Worm (Caenorhabditis elegans) whole organism, L1 larva: ENCODE measurements around the gene C06A8.8.
A peak's percentile ranks its signal among the peaks of the same experiment; 100 is the strongest.

Experiments
- C16A3.4 ChIP-seq: fragments of 150-350 bp; optimal IDR thresholded peaks from 2 replicates; lab custom pipeline; 2014; ENCODE audit warnings: missing biosample characterization, missing genetic modification characterization
- F16B12.6 ChIP-seq: fragments of 150-350 bp; optimal IDR thresholded peaks from 2 replicates; lab custom pipeline; 2014; ENCODE audit warnings: missing biosample characterization, missing genetic modification characterization
- Y116A8C.19 ChIP-seq: sonication (generic microtip); optimal IDR thresholded peaks from 2 replicates; lab custom pipeline; 2016; ENCODE audit warnings: missing compliant biosample characterization, missing genetic modification characterization, borderline replicate concordance
- aly-2 ChIP-seq: fragments of 150-350 bp; optimal IDR thresholded peaks from 2 replicates; lab custom pipeline; 2014; ENCODE audit warnings: missing biosample characterization, missing genetic modification characterization
- blmp-1 ChIP-seq: fragments of 150-350 bp; optimal IDR thresholded peaks from 2 replicates; lab custom pipeline; 2014; ENCODE audit warnings: missing biosample characterization, missing genetic modification characterization
- ceh-63 ChIP-seq: fragments of 200-800 bp; sonication (Bioruptor generic); optimal IDR thresholded peaks from 2 replicates; lab custom pipeline; 2018; ENCODE audit warnings: mild to moderate bottlenecking, missing genetic modification characterization, missing compliant biosample characterization
- ceh-8 ChIP-seq: fragments of 200-800 bp; sonication (Bioruptor generic); optimal IDR thresholded peaks from 2 replicates; lab custom pipeline; 2018; ENCODE audit warnings: mild to moderate bottlenecking, missing genetic modification characterization, moderate library complexity, missing compliant biosample characterization
- ceh-82 ChIP-seq, 3 experiments: fragments of 150-350 bp in 1 of 3; sonication (generic microtip) in 2 of 3; optimal IDR thresholded peaks; 2 replicates each; lab custom pipeline; 2014 to 2017; ENCODE audit warnings: missing biosample characterization in 3 of 3, missing genetic modification characterization in 3 of 3
- dpl-1 ChIP-seq, 3 experiments: fragments of 150-350 bp in 2 of 3; sonication (generic microtip) in 1 of 3; optimal IDR thresholded peaks; 2 replicates each; lab custom pipeline; 2014 to 2017; ENCODE audit warnings: missing biosample characterization in 3 of 3, missing genetic modification characterization in 3 of 3, missing genetic modification reagents in 3 of 3
- efl-1 ChIP-seq, 4 experiments: fragments of 150-350 bp; optimal IDR thresholded peaks in 3 of 4; peaks in 1 of 4; 1 replicate in 1 of 4; 2 replicates in 3 of 4; lab custom pipeline; 2014; ENCODE audit warnings: missing biosample characterization in 2 of 4, missing genetic modification characterization in 2 of 4, missing genetic modification reagents in 2 of 4
- elt-2 ChIP-seq: sonication (generic microtip); optimal IDR thresholded peaks from 2 replicates; lab custom pipeline; 2016; ENCODE audit warnings: missing genetic modification characterization, mild to moderate bottlenecking, inconsistent platforms, missing compliant biosample characterization, missing genetic modification reagents
- elt-3 ChIP-seq, 6 experiments: fragments of 150-350 bp in 1 of 6; sonication (generic microtip); optimal IDR thresholded peaks; 2 replicates each; lab custom pipeline; 2017 to 2018; ENCODE audit warnings: missing biosample characterization in 6 of 6, missing genetic modification characterization in 6 of 6, inconsistent platforms in 1 of 6
- hlh-4 ChIP-seq: sonication (generic microtip); optimal IDR thresholded peaks from 2 replicates; lab custom pipeline; 2016; ENCODE audit warnings: mild to moderate bottlenecking, missing genetic modification characterization, missing compliant biosample characterization
- lin-35 ChIP-seq, 2 experiments: fragments of 150-350 bp; optimal IDR thresholded peaks; 2 replicates each; lab custom pipeline; 2014; ENCODE audit warnings: missing biosample characterization in 2 of 2, missing genetic modification characterization in 2 of 2, missing genetic modification reagents in 2 of 2
- lin-39 ChIP-seq: fragments of 150-350 bp; optimal IDR thresholded peaks from 2 replicates; lab custom pipeline; 2014; ENCODE audit warnings: missing biosample characterization, missing genetic modification reagents, missing genetic modification characterization
- lir-3 ChIP-seq: sonication (generic microtip); optimal IDR thresholded peaks from 2 replicates; lab custom pipeline; 2016; ENCODE audit warnings: mild to moderate bottlenecking, missing genetic modification characterization, moderate library complexity, missing compliant biosample characterization; ENCODE audit not compliant: poor library complexity
- lsy-2 ChIP-seq, 2 experiments: fragments of 150-350 bp; optimal IDR thresholded peaks; 2 replicates each; lab custom pipeline; 2014; ENCODE audit warnings: missing biosample characterization in 2 of 2, missing genetic modification characterization in 2 of 2
- mab-9 ChIP-seq: fragments of 200-800 bp; sonication (Bioruptor generic); IDR thresholded peaks from 2 replicates; pipeline ENCODE4 v1.3.6; 2022; ENCODE audit warnings: missing genetic modification reagents, missing genetic modification characterization, missing compliant biosample characterization
- mdl-1 ChIP-seq, 2 experiments: fragments of 150-350 bp; optimal IDR thresholded peaks; 2 replicates each; lab custom pipeline; 2014 to 2017; ENCODE audit warnings: missing biosample characterization in 2 of 2, missing genetic modification characterization in 2 of 2, inconsistent platforms in 1 of 2
- mef-2 ChIP-seq: fragments of 150-350 bp; optimal IDR thresholded peaks from 2 replicates; lab custom pipeline; 2014; ENCODE audit warnings: missing biosample characterization, missing genetic modification characterization
- mep-1 ChIP-seq: fragments of 150-350 bp; optimal IDR thresholded peaks from 2 replicates; lab custom pipeline; 2014; ENCODE audit warnings: missing biosample characterization, missing genetic modification characterization
- nhr-11 ChIP-seq: fragments of 150-350 bp; optimal IDR thresholded peaks from 2 replicates; lab custom pipeline; 2014; ENCODE audit warnings: missing biosample characterization, missing genetic modification characterization
- nhr-19 ChIP-seq: fragments of 200-800 bp; sonication (Bioruptor generic); conservative IDR thresholded peaks from 2 replicates; pipeline ENCODE4 v1.3.6; 2022; ENCODE audit warnings: missing genetic modification characterization, missing compliant biosample characterization
- nhr-20 ChIP-seq: sonication (generic microtip); optimal IDR thresholded peaks from 2 replicates; lab custom pipeline; 2016; ENCODE audit warnings: mild to moderate bottlenecking, missing genetic modification characterization, missing compliant biosample characterization
- nhr-237 ChIP-seq: fragments of 150-350 bp; optimal IDR thresholded peaks from 2 replicates; lab custom pipeline; 2014; ENCODE audit warnings: missing biosample characterization, missing genetic modification characterization
- nhr-28 ChIP-seq: fragments of 150-350 bp; optimal IDR thresholded peaks from 2 replicates; lab custom pipeline; 2014; ENCODE audit warnings: missing biosample characterization, missing genetic modification characterization
- nhr-47 ChIP-seq: sonication (generic microtip); optimal IDR thresholded peaks from 2 replicates; lab custom pipeline; 2016; ENCODE audit warnings: mild to moderate bottlenecking, missing genetic modification characterization, moderate library complexity, missing compliant biosample characterization
- nhr-71 ChIP-seq: sonication (generic microtip); optimal IDR thresholded peaks from 2 replicates; lab custom pipeline; 2016; ENCODE audit warnings: mild to moderate bottlenecking, missing genetic modification characterization, moderate library complexity, missing compliant biosample characterization
- nhr-84 ChIP-seq: sonication (generic microtip); optimal IDR thresholded peaks from 2 replicates; lab custom pipeline; 2017; ENCODE audit warnings: missing biosample characterization, missing genetic modification characterization
- nhr-85 ChIP-seq: sonication (generic microtip); peaks from one replicate; lab custom pipeline; 2016; ENCODE audit warnings: missing genetic modification characterization, inconsistent platforms, missing compliant biosample characterization
- nhr-90 ChIP-seq: sonication (generic microtip); optimal IDR thresholded peaks from 2 replicates; lab custom pipeline; 2016; ENCODE audit warnings: mild to moderate bottlenecking, missing genetic modification characterization, missing compliant biosample characterization; ENCODE audit not compliant: poor library complexity
- pax-3 ChIP-seq: fragments of 200-800 bp; sonication (Bioruptor generic); optimal IDR thresholded peaks from 2 replicates; lab custom pipeline; 2018; ENCODE audit warnings: mild to moderate bottlenecking, missing genetic modification characterization, moderate library complexity, missing compliant biosample characterization
- pqm-1 ChIP-seq: sonication (generic microtip); optimal IDR thresholded peaks from 3 replicates; lab custom pipeline; 2017; ENCODE audit warnings: missing biosample characterization, missing genetic modification characterization
- rnt-1 ChIP-seq: sonication (generic microtip); optimal IDR thresholded peaks from 2 replicates; lab custom pipeline; 2016; ENCODE audit warnings: mild to moderate bottlenecking, missing genetic modification characterization, moderate library complexity, missing compliant biosample characterization
- snu-23 ChIP-seq: sonication (generic microtip); optimal IDR thresholded peaks from 2 replicates; lab custom pipeline; 2016; ENCODE audit warnings: missing genetic modification characterization, missing compliant biosample characterization
- sox-4 ChIP-seq: sonication (generic microtip); optimal IDR thresholded peaks from 2 replicates; lab custom pipeline; 2016; ENCODE audit warnings: missing genetic modification characterization, missing compliant biosample characterization
- sup-37 ChIP-seq: fragments of 200-800 bp; sonication (Bioruptor generic); optimal IDR thresholded peaks from 2 replicates; lab custom pipeline; 2018; ENCODE audit warnings: mild to moderate bottlenecking, missing genetic modification characterization, missing compliant biosample characterization
- swsn-7 ChIP-seq: sonication (generic microtip); optimal IDR thresholded peaks from 2 replicates; lab custom pipeline; 2016; ENCODE audit warnings: missing genetic modification characterization, missing compliant biosample characterization
- tlp-1 ChIP-seq: fragments of 150-350 bp; optimal IDR thresholded peaks from 2 replicates; lab custom pipeline; 2014; ENCODE audit warnings: missing biosample characterization, missing genetic modification characterization
- unc-98 ChIP-seq: fragments of 200-800 bp; sonication (Bioruptor generic); IDR thresholded peaks from 2 replicates; pipeline ENCODE4 v1.3.6; 2022; ENCODE audit warnings: missing genetic modification characterization, missing compliant biosample characterization
- zag-1 ChIP-seq: fragments of 150-350 bp; optimal IDR thresholded peaks from 2 replicates; lab custom pipeline; 2014; ENCODE audit warnings: missing biosample characterization, missing genetic modification characterization
- ztf-11 ChIP-seq, 2 experiments: sonication (generic microtip); optimal IDR thresholded peaks; 2 replicates each; lab custom pipeline; 2016 to 2017; ENCODE audit warnings: missing genetic modification characterization in 2 of 2, missing biosample characterization in 1 of 2, missing compliant biosample characterization in 1 of 2
- ztf-4 ChIP-seq: fragments of 150-350 bp; optimal IDR thresholded peaks from 2 replicates; lab custom pipeline; 2014; ENCODE audit warnings: missing biosample characterization, missing genetic modification characterization

The C06A8.8 gene

ce11 chrII:7781102-7781616 is 9.3 kb upstream of the C06A8.8 start, which contains the start of the genes snpc-1.1 and spdl-1 (continued):
- TF ChIP-seq nhr-11 (tag; lab: Kevin White, UChicago) (no peak), Y116A8C.19 (no peak), rnt-1 (tag; lab: Kevin White, UChicago) (peak; percentile 22), nhr-47 (tag; lab: Kevin White, UChicago) (no peak), nhr-85 (tag; lab: Kevin White, UChicago) (peak; percentile 5), pax-3 (no peak), ceh-63 (GFP tag; lab: Kevin White, UChicago) (no peak), blmp-1 (tag; lab: Kevin White, UChicago) (peak; percentile 53), mab-9 (GFP tag; lab: Robert Waterston, UW) (no peak), nhr-237 (tag; lab: Kevin White, UChicago) (no peak), lin-35 (GFP tag; optimal IDR thresholded peaks at IDR 0.05; lab: Kevin White, UChicago) (peak; percentile 67 to 91), mep-1 (tag; lab: Kevin White, UChicago) (peak; percentile 30), snu-23 (GFP tag; lab: Kevin White, UChicago) (peak; percentile 24), mdl-1 (tag; optimal IDR thresholded peaks at IDR 0.05; lab: Kevin White, UChicago) (peak in 1 of 2 experiments; percentile 7), aly-2 (tag; lab: Kevin White, UChicago) (no peak), ceh-82 (tag; optimal IDR thresholded peaks at IDR 0.05; lab: Kevin White, UChicago) (peak in 1 of 3 experiments; percentile 7)

DNA sequence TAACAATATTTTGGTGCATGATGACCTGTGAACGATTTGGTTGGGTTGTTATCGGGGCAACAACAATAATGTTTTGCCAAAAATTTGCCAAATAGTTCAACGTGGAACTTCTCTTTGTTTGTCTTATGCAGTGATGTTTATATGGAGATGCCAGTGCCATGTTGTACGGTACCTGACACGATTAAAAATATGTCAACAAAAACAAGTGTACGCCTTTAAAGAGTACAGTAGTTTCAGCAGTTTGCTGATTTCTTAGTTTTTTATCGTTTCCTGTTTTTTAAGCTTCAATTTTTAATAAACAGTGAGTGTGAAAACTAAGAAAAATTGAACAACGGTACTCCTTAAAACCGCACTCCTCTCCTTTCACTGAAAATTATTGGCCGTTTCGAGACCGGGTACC is 6.5 kb upstream of the C06A8.8 start:
- TF ChIP-seq elt-2 (peak; percentile 4), ztf-4 (tag; lab: Kevin White, UChicago) (no peak)

DNA sequence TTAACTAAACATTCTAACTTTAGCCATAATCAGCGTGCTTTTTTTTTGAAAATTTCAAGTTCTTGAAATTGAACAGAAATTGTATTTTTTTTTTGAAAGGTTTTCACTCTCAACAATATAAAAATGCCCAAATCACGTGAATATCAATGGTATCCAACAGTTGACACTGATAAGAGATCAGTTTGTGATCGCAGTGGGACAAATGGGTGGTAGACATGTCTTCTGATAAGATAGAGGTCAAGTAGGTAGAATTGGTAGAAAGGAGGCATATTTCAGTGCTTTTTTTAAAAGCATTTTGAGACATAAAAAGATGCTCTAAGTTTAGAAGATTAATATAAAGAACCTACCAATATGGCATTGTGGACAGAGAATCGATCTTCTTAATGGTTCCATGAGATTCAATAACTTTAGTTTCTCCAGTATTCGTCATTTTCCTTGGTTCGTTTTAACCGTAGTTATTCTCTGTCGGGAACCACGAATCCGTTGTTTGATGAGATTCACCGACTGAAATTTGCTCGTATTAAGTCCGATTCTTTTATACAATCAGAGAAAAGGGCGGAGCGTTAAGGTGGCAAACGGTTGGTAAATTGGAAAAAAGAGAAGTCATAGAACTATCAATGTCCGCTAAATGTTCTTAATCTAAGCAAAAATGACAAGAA is 5.6 kb upstream of the C06A8.8 start, which contains the start of gene mthf-1:
Gene mthf-1, minus strand, starts transcription at position 504 of the 659 bp plus-strand sequence.
- no peak for TF ChIP-seq pqm-1 (tag; lab: Kevin White, UChicago)
- peak; percentile 1 for TF ChIP-seq snu-23 (GFP tag; lab: Kevin White, UChicago)
- peak; percentile 41 for TF ChIP-seq nhr-20
- no peak for TF ChIP-seq mep-1 (tag; lab: Kevin White, UChicago)
- peak in 1 of 2 experiments; percentile 60 for TF ChIP-seq lin-35 (GFP tag; optimal IDR thresholded peaks at IDR 0.05; lab: Kevin White, UChicago)
- TF ChIP-seq C16A3.4 (tag; lab: Kevin White, UChicago) = peak; percentile 2
- TF ChIP-seq lsy-2 (tag; optimal IDR thresholded peaks at IDR 0.05; lab: Kevin White, UChicago) = peak in 1 of 2 experiments; percentile 1
- TF ChIP-seq tlp-1 (tag; lab: Kevin White, UChicago) = no peak
- TF ChIP-seq nhr-71 (tag; lab: Kevin White, UChicago) = peak; percentile 47
- TF ChIP-seq nhr-19 (GFP tag; lab: Robert Waterston, UW) = peak; percentile 15; the same call in 1 of the 2 replicates
- peak in 4 of 6 experiments; percentile 23 to 73 (median 67) for TF ChIP-seq elt-3 (tag; optimal IDR thresholded peaks at IDR 0.05; lab: Kevin White, UChicago)
- peak; percentile 70 for TF ChIP-seq nhr-85 (tag; lab: Kevin White, UChicago)
- no peak for TF ChIP-seq nhr-28 (tag; lab: Kevin White, UChicago)
- peak; percentile 66 for TF ChIP-seq nhr-90
- TF ChIP-seq dpl-1 (GFP tag; optimal IDR thresholded peaks at IDR 0.05; lab: Kevin White, UChicago) = peak in 1 of 3 experiments; percentile 17
- TF ChIP-seq F16B12.6 (tag; lab: Kevin White, UChicago) = no peak
- TF ChIP-seq blmp-1 (tag; lab: Kevin White, UChicago) = peak; percentile 69
- peak; percentile 86 for TF ChIP-seq elt-2
- TF ChIP-seq efl-1 (optimal IDR thresholded peaks at IDR 0.05; lab: Kevin White, UChicago) = no peak
- peak in 1 of 2 experiments; percentile 6 for TF ChIP-seq efl-1 (GFP tag; optimal IDR thresholded peaks at IDR 0.05 in 1 of 2; lab: Kevin White, UChicago)

DNA sequence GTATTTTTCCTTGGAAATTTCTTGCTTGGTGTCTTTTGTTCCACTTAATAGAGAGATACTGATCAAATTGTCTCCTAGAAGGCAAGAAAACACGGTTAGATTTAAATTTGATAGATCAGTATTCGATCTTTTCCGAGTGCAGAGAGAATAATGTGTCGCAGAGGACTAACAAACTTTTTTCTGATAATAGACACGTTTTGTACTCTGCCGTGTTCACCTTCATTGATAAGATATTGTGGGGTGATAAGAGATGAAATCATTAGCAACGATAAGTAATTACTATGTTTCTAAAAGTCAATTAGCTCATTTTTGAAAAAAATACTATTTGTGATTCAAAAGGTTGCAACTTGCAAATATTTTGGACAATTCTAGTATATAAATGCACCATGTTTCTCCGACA is 4.9 kb upstream of the C06A8.8 start:
- no peak for TF ChIP-seq swsn-7 (tag; lab: Kevin White, UChicago)
- no peak for TF ChIP-seq lir-3 (tag; lab: Kevin White, UChicago)
- TF ChIP-seq unc-98 (GFP tag; lab: Robert Waterston, UW) = no peak
- no peak for TF ChIP-seq dpl-1 (GFP tag; optimal IDR thresholded peaks at IDR 0.05; lab: Kevin White, UChicago)
- no peak for TF ChIP-seq sup-37 (GFP tag; lab: Kevin White, UChicago)
- no peak for TF ChIP-seq hlh-4
- no peak for TF ChIP-seq ceh-8
- no peak for TF ChIP-seq zag-1 (tag; lab: Kevin White, UChicago)
- no peak for TF ChIP-seq mef-2 (tag; lab: Kevin White, UChicago)
- TF ChIP-seq ztf-11 (tag; optimal IDR thresholded peaks at IDR 0.05; lab: Kevin White, UChicago) = no peak
- no peak for TF ChIP-seq nhr-84
- no peak for TF ChIP-seq mdl-1 (tag; optimal IDR thresholded peaks at IDR 0.05; lab: Kevin White, UChicago)
- TF ChIP-seq nhr-237 (tag; lab: Kevin White, UChicago) = no peak
- TF ChIP-seq sox-4 = no peak
- no peak for TF ChIP-seq nhr-71 (tag; lab: Kevin White, UChicago)
- TF ChIP-seq ceh-82 (tag; optimal IDR thresholded peaks at IDR 0.05; lab: Kevin White, UChicago) = no peak
- no peak for TF ChIP-seq mab-9 (GFP tag; lab: Robert Waterston, UW)
- no peak for TF ChIP-seq F16B12.6 (tag; lab: Kevin White, UChicago)
- no peak for TF ChIP-seq nhr-11 (tag; lab: Kevin White, UChicago)
- no peak for TF ChIP-seq lin-39 (tag; lab: Kevin White, UChicago)
- no peak for TF ChIP-seq ztf-4 (tag; lab: Kevin White, UChicago)
